Worm (Caenorhabditis elegans) whole organism, L4 larva: ENCODE results near the gene ddx-15.
A peak's percentile ranks its signal among the peaks of the same experiment; 100 is the strongest.

Experiments
- D1046.2 ChIP-seq: fragments of 200-800 bp; sonication (Bioruptor generic); IDR thresholded peaks from 2 replicates; pipeline ENCODE4 v1.3.6; 2022; ENCODE audit warnings: missing genetic modification characterization, missing compliant biosample characterization
- F10B5.3 ChIP-seq: sonication (generic microtip); optimal IDR thresholded peaks from 2 replicates; lab custom pipeline; 2016; ENCODE audit warnings: mild to moderate bottlenecking, missing genetic modification characterization, missing compliant biosample characterization
- F44E2.7 ChIP-seq: fragments of 200-800 bp; sonication (Bioruptor generic); IDR thresholded peaks from 2 replicates; pipeline ENCODE4 v2.1.2; 2022; ENCODE audit warnings: missing genetic modification characterization, missing compliant biosample characterization
- T20F7.1 ChIP-seq: fragments of 200-800 bp; sonication (Bioruptor generic); optimal IDR thresholded peaks from 2 replicates; lab custom pipeline; 2018; ENCODE audit warnings: mild to moderate bottlenecking, missing genetic modification characterization, missing compliant biosample characterization
- Y105C5A.15 ChIP-seq: fragments of 200-800 bp; sonication (Bioruptor generic); IDR thresholded peaks from 2 replicates; pipeline ENCODE4 v1.3.6; 2022; ENCODE audit warnings: missing genetic modification characterization, missing compliant biosample characterization
- ZK337.2 ChIP-seq: fragments of 200-800 bp; sonication (Bioruptor generic); IDR thresholded peaks from 2 replicates; pipeline ENCODE4 v1.3.6; 2022; ENCODE audit warnings: missing genetic modification reagents, missing genetic modification characterization, missing compliant biosample characterization
- aha-1 ChIP-seq: fragments of 150-350 bp; peaks from one replicate; lab custom pipeline; 2014; ENCODE audit warnings: missing biosample characterization, missing genetic modification characterization
- aly-2 ChIP-seq: sonication (generic microtip); optimal IDR thresholded peaks from 2 replicates; lab custom pipeline; 2018; ENCODE audit warnings: missing biosample characterization, missing genetic modification characterization
- arid-1 ChIP-seq: fragments of 200-800 bp; sonication (Bioruptor generic); conservative IDR thresholded peaks from 2 replicates; pipeline ENCODE4 v1.3.6; 2022; ENCODE audit warnings: missing genetic modification reagents, missing genetic modification characterization, missing compliant biosample characterization
- ceh-20 ChIP-seq: fragments of 200-800 bp; sonication (Bioruptor generic); IDR thresholded peaks from 2 replicates; pipeline ENCODE4 v1.3.6; 2022; ENCODE audit warnings: missing genetic modification reagents, missing genetic modification characterization, missing compliant biosample characterization
- ceh-32 ChIP-seq: sonication (generic microtip); optimal IDR thresholded peaks from 2 replicates; lab custom pipeline; 2016; ENCODE audit warnings: mild to moderate bottlenecking, missing genetic modification characterization, missing compliant biosample characterization; ENCODE audit not compliant: poor library complexity
- ceh-44 ChIP-seq: fragments of 200-800 bp; sonication (Bioruptor generic); IDR thresholded peaks from 2 replicates; pipeline ENCODE4 v1.3.6; 2022; ENCODE audit warnings: missing genetic modification reagents, missing genetic modification characterization, missing compliant biosample characterization
- ceh-62 ChIP-seq: sonication (generic microtip); optimal IDR thresholded peaks from 2 replicates; lab custom pipeline; 2017; ENCODE audit warnings: missing biosample characterization, missing genetic modification characterization
- ceh-82 ChIP-seq: sonication (generic microtip); optimal IDR thresholded peaks from 2 replicates; lab custom pipeline; 2017; ENCODE audit warnings: missing biosample characterization, missing genetic modification characterization
- ces-1 ChIP-seq: fragments of 150-350 bp; sonication (generic microtip); optimal IDR thresholded peaks from 4 replicates; lab custom pipeline; 2014; ENCODE audit warnings: missing biosample characterization, missing genetic modification reagents, missing genetic modification characterization
- cey-2 ChIP-seq: sonication (generic microtip); optimal IDR thresholded peaks from 3 replicates; lab custom pipeline; 2017; ENCODE audit warnings: missing genetic modification characterization, mild to moderate bottlenecking, missing compliant biosample characterization, antibody characterized with exemption, borderline replicate concordance; ENCODE audit not compliant: insufficient read depth
- daf-12 ChIP-seq: fragments of 150-350 bp; optimal IDR thresholded peaks from 2 replicates; lab custom pipeline; 2014; ENCODE audit warnings: missing biosample characterization, missing genetic modification reagents, missing genetic modification characterization
- daf-16 ChIP-seq, 3 experiments: sonication (generic microtip); optimal IDR thresholded peaks; 2 replicates each; lab custom pipeline; 2016 to 2017; ENCODE audit warnings: missing genetic modification characterization in 3 of 3, missing genetic modification reagents in 3 of 3, mild to moderate bottlenecking in 2 of 3, missing compliant biosample characterization in 2 of 3, missing biosample characterization in 1 of 3, moderate library complexity in 1 of 3
- daf-8 ChIP-seq: fragments of 200-800 bp; sonication (Bioruptor generic); IDR thresholded peaks from 2 replicates; pipeline ENCODE4 v1.3.6; 2022; ENCODE audit warnings: missing genetic modification characterization, missing compliant biosample characterization
- dmd-6 ChIP-seq: fragments of 200-800 bp; sonication (Bioruptor generic); IDR thresholded peaks from 2 replicates; pipeline ENCODE4 v1.3.6; 2022; ENCODE audit warnings: missing genetic modification reagents, missing genetic modification characterization, missing compliant biosample characterization
- gei-8 ChIP-seq: fragments of 200-800 bp; sonication (Bioruptor generic); optimal IDR thresholded peaks from 2 replicates; lab custom pipeline; 2018; ENCODE audit warnings: mild to moderate bottlenecking, missing genetic modification characterization, missing compliant biosample characterization
- hlh-11 ChIP-seq: fragments of 200-800 bp; sonication (Bioruptor generic); optimal IDR thresholded peaks from 2 replicates; lab custom pipeline; 2018; ENCODE audit warnings: mild to moderate bottlenecking, missing genetic modification characterization, missing compliant biosample characterization
- hlh-30 ChIP-seq: sonication (generic microtip); optimal IDR thresholded peaks from 2 replicates; lab custom pipeline; 2017; ENCODE audit warnings: antibody characterized with exemption, mild to moderate bottlenecking, missing genetic modification characterization, missing compliant biosample characterization; ENCODE audit not compliant: insufficient read depth
- lin-1 ChIP-seq: fragments of 200-800 bp; sonication (Bioruptor generic); IDR thresholded peaks from 2 replicates; pipeline ENCODE4 v1.3.6; 2022; ENCODE audit warnings: missing genetic modification reagents, missing genetic modification characterization, missing compliant biosample characterization
- lin-15B ChIP-seq: fragments of 150-350 bp; sonication (generic microtip); optimal IDR thresholded peaks from 3 replicates; lab custom pipeline; 2014; ENCODE audit warnings: missing biosample characterization, missing genetic modification characterization
- madf-9 ChIP-seq: fragments of 200-800 bp; sonication (Bioruptor generic); conservative IDR thresholded peaks from 2 replicates; pipeline ENCODE4 v1.3.6; 2022; ENCODE audit warnings: missing genetic modification reagents, missing genetic modification characterization, missing compliant biosample characterization
- mdl-1 ChIP-seq, 2 experiments: fragments of 150-350 bp in 1 of 2; sonication (generic microtip) in 1 of 2; optimal IDR thresholded peaks; 2 replicates each; lab custom pipeline; 2014 to 2017; ENCODE audit warnings: missing biosample characterization in 2 of 2, missing genetic modification characterization in 2 of 2
- mdt-29 ChIP-seq: fragments of 200-800 bp; sonication (Bioruptor generic); IDR thresholded peaks from 2 replicates; pipeline ENCODE4 v1.3.6; 2022; ENCODE audit warnings: missing genetic modification reagents, missing genetic modification characterization, missing compliant biosample characterization
- mep-1 ChIP-seq: fragments of 150-350 bp; sonication (generic microtip); optimal IDR thresholded peaks from 3 replicates; lab custom pipeline; 2014; ENCODE audit warnings: missing biosample characterization, missing genetic modification characterization
- mxl-3 ChIP-seq: fragments of 200-800 bp; sonication (Bioruptor generic); optimal IDR thresholded peaks from 2 replicates; lab custom pipeline; 2018; ENCODE audit warnings: mild to moderate bottlenecking, missing genetic modification characterization, missing compliant biosample characterization
- nhr-10 ChIP-seq: fragments of 150-350 bp; optimal IDR thresholded peaks from 2 replicates; lab custom pipeline; 2014; ENCODE audit warnings: missing biosample characterization, missing genetic modification characterization
- nhr-102 ChIP-seq: sonication (generic microtip); optimal IDR thresholded peaks from 2 replicates; lab custom pipeline; 2016; ENCODE audit warnings: mild to moderate bottlenecking, missing genetic modification characterization, moderate library complexity, missing compliant biosample characterization
- nhr-237 ChIP-seq: sonication (generic microtip); optimal IDR thresholded peaks from 2 replicates; lab custom pipeline; 2017; ENCODE audit warnings: missing biosample characterization, missing genetic modification characterization
- nhr-28 ChIP-seq: fragments of 150-350 bp; optimal IDR thresholded peaks from 2 replicates; lab custom pipeline; 2014; ENCODE audit warnings: missing biosample characterization, missing genetic modification characterization
- nhr-41 ChIP-seq: fragments of 200-800 bp; sonication (Bioruptor generic); IDR thresholded peaks from 2 replicates; pipeline ENCODE4 v1.3.6; 2022; ENCODE audit warnings: missing genetic modification reagents, missing genetic modification characterization, missing compliant biosample characterization
- nhr-48 ChIP-seq: sonication (generic microtip); optimal IDR thresholded peaks from 2 replicates; lab custom pipeline; 2016; ENCODE audit warnings: mild to moderate bottlenecking, missing genetic modification characterization, missing compliant biosample characterization
- nhr-6 ChIP-seq: fragments of 150-350 bp; optimal IDR thresholded peaks from 2 replicates; lab custom pipeline; 2014; ENCODE audit warnings: missing biosample characterization, missing genetic modification characterization
- nhr-77 ChIP-seq: fragments of 150-350 bp; optimal IDR thresholded peaks from 2 replicates; lab custom pipeline; 2014; ENCODE audit warnings: missing biosample characterization, missing genetic modification characterization
- pha-4 ChIP-seq, 2 experiments: fragments of 150-350 bp in 1 of 2; fragments of 200-800 bp in 1 of 2; sonication (Bioruptor generic) in 1 of 2; IDR thresholded peaks in 1 of 2; optimal IDR thresholded peaks in 1 of 2; 2 replicates each; pipeline versions ENCODE4 v1.3.6 to Lab custom; 2014 to 2022; ENCODE audit warnings: missing genetic modification characterization in 2 of 2, missing genetic modification reagents in 2 of 2, missing biosample characterization in 1 of 2, missing compliant biosample characterization in 1 of 2
- php-3 ChIP-seq: fragments of 200-800 bp; sonication (Bioruptor generic); IDR thresholded peaks from 2 replicates; pipeline ENCODE4 v1.3.6; 2022; ENCODE audit warnings: missing genetic modification reagents, missing genetic modification characterization, missing compliant biosample characterization
- saeg-2 ChIP-seq: fragments of 200-800 bp; sonication (Bioruptor generic); IDR thresholded peaks from 2 replicates; pipeline ENCODE4 v1.3.6; 2022; ENCODE audit warnings: missing genetic modification reagents, missing genetic modification characterization, missing compliant biosample characterization
- sdz-12 ChIP-seq: fragments of 200-800 bp; sonication (Bioruptor generic); optimal IDR thresholded peaks from 2 replicates; lab custom pipeline; 2018; ENCODE audit warnings: mild to moderate bottlenecking, missing genetic modification characterization, missing compliant biosample characterization
- spr-1 ChIP-seq: sonication (generic microtip); optimal IDR thresholded peaks from 2 replicates; lab custom pipeline; 2016; ENCODE audit warnings: mild to moderate bottlenecking, missing genetic modification characterization, missing compliant biosample characterization
- spr-3 ChIP-seq: fragments of 200-800 bp; sonication (Bioruptor generic); optimal IDR thresholded peaks from 2 replicates; lab custom pipeline; 2018; ENCODE audit warnings: mild to moderate bottlenecking, missing genetic modification characterization, missing compliant biosample characterization
- unc-62 ChIP-seq, 3 experiments: fragments of 150-350 bp in 1 of 3; sonication (generic microtip); optimal IDR thresholded peaks in 2 of 3; peaks in 1 of 3; 1 replicate in 1 of 3; 2 replicates in 2 of 3; lab custom pipeline; 2014 to 2017; ENCODE audit warnings: missing biosample characterization in 3 of 3, missing genetic modification characterization in 3 of 3, missing genetic modification reagents in 3 of 3, missing genotype in 1 of 3
- ztf-11 ChIP-seq: fragments of 150-350 bp; optimal IDR thresholded peaks from 2 replicates; lab custom pipeline; 2014; ENCODE audit warnings: missing biosample characterization, missing genetic modification characterization
- ztf-7 ChIP-seq: fragments of 150-350 bp; optimal IDR thresholded peaks from 2 replicates; lab custom pipeline; 2014; ENCODE audit warnings: missing biosample characterization, missing genetic modification characterization

The ddx-15 gene

ce11 chrIII:5553098-5553497 lies 38.4 kb downstream of the ddx-15 start (continued):
- TF ChIP-seq nhr-77 (tag; lab: Kevin White, UChicago), result peak; percentile 55
- no peak for TF ChIP-seq ceh-82 (tag; lab: Kevin White, UChicago)
- no peak for TF ChIP-seq ceh-44
- TF ChIP-seq nhr-41, result no peak
- no peak for TF ChIP-seq ces-1
- no peak for TF ChIP-seq madf-9 (GFP tag; lab: Robert Waterston, UW)
- TF ChIP-seq mdt-29 (GFP tag; lab: Robert Waterston, UW), result peak; percentile 80; the same call in 1 of the 2 replicates
- TF ChIP-seq hlh-11 (tag; lab: Kevin White, UChicago), result peak; percentile 77
- no peak for TF ChIP-seq aha-1 (tag; lab: Kevin White, UChicago)
- TF ChIP-seq ceh-20, result peak; percentile 31; the same call in 1 of the 2 replicates
- TF ChIP-seq unc-62 (GFP tag; optimal IDR thresholded peaks at IDR 0.05 in 1 of 2; lab: Kevin White, UChicago), result peak; percentile 5 to 26
- no peak for TF ChIP-seq unc-62 (tag; optimal IDR thresholded peaks at IDR 0.05; lab: Kevin White, UChicago)
- TF ChIP-seq nhr-10 (tag; lab: Kevin White, UChicago), result no peak
- TF ChIP-seq spr-3 (GFP tag; lab: Kevin White, UChicago), result no peak
- no peak for TF ChIP-seq Y105C5A.15 (GFP tag; lab: Robert Waterston, UW)
- no peak for TF ChIP-seq arid-1 (GFP tag; lab: Robert Waterston, UW)
- 0 out of 2 replicates have a peak, but pooled peaks have one; percentile 23 for TF ChIP-seq pha-4 (GFP tag; IDR thresholded peaks at IDR 0.05; lab: Robert Waterston, UW)
- no peak for TF ChIP-seq pha-4 (tag; optimal IDR thresholded peaks at IDR 0.05; lab: Kevin White, UChicago)
- no peak for TF ChIP-seq D1046.2
- TF ChIP-seq nhr-102 (tag; lab: Kevin White, UChicago), result peak; percentile 64
- no peak for TF ChIP-seq daf-8 (GFP tag; lab: Robert Waterston, UW)
- no peak for TF ChIP-seq F10B5.3 (tag; lab: Kevin White, UChicago)
- TF ChIP-seq ceh-32 (tag; lab: Kevin White, UChicago), result no peak
- no peak for TF ChIP-seq daf-12 (tag; lab: Kevin White, UChicago)
- TF ChIP-seq hlh-30 (tag; lab: Kevin White, UChicago), result peak; percentile 44
- TF ChIP-seq ZK337.2 (GFP tag; lab: Robert Waterston, UW), result no peak
- peak; percentile 70 for TF ChIP-seq nhr-28 (tag; lab: Kevin White, UChicago)
- TF ChIP-seq cey-2, result no peak
- no peak for TF ChIP-seq sdz-12 (GFP tag; lab: Kevin White, UChicago)

ce11 chrIII:5552072-5552667 lies 39.3 kb downstream of the ddx-15 start, which contains the start of gene F09F7.6:
F09F7.6 (minus strand) TSS chrIII:5552135.
- TF ChIP-seq lin-1 (GFP tag; lab: Robert Waterston, UW), result no peak
- peak; percentile 9 for TF ChIP-seq T20F7.1 (GFP tag; lab: Kevin White, UChicago)
- peak; percentile 77 to 80 for TF ChIP-seq daf-16 (GFP tag; optimal IDR thresholded peaks at IDR 0.05; lab: Kevin White, UChicago)
- TF ChIP-seq daf-16 (tag; optimal IDR thresholded peaks at IDR 0.05; lab: Kevin White, UChicago), result peak; percentile 93
- no peak for TF ChIP-seq Y105C5A.15 (GFP tag; lab: Robert Waterston, UW)
- TF ChIP-seq unc-62 (GFP tag; optimal IDR thresholded peaks at IDR 0.05 in 1 of 2; lab: Kevin White, UChicago), result peak in 1 of 2 experiments; percentile 96
- TF ChIP-seq unc-62 (tag; optimal IDR thresholded peaks at IDR 0.05; lab: Kevin White, UChicago), result no peak
- peak; percentile 13 for TF ChIP-seq ztf-7 (tag; lab: Kevin White, UChicago)
- no peak for TF ChIP-seq nhr-237 (tag; lab: Kevin White, UChicago)
- TF ChIP-seq dmd-6, result peak; percentile 81
- no peak for TF ChIP-seq php-3 (GFP tag; lab: Robert Waterston, UW)
- peak; percentile 71 for TF ChIP-seq mep-1 (tag; lab: Kevin White, UChicago)
- TF ChIP-seq nhr-48 (tag; lab: Kevin White, UChicago), result peak; percentile 33
- no peak for TF ChIP-seq arid-1 (GFP tag; lab: Robert Waterston, UW)
- TF ChIP-seq gei-8, result no peak
- TF ChIP-seq nhr-77 (tag; lab: Kevin White, UChicago), result peak; percentile 84
- TF ChIP-seq F44E2.7 (GFP tag; lab: Robert Waterston, UW), result no peak
- no peak for TF ChIP-seq saeg-2 (GFP tag; lab: Robert Waterston, UW)
- peak; percentile 59; the same call in 1 of the 2 replicates for TF ChIP-seq ceh-20
- no peak for TF ChIP-seq spr-1 (tag; lab: Kevin White, UChicago)
- no peak for TF ChIP-seq ztf-11 (tag; lab: Kevin White, UChicago)
- peak; percentile 82 to 94 for TF ChIP-seq mdl-1 (tag; optimal IDR thresholded peaks at IDR 0.05; lab: Kevin White, UChicago)
- TF ChIP-seq mxl-3, result peak; percentile 68
- TF ChIP-seq ceh-82 (tag; lab: Kevin White, UChicago), result no peak
- TF ChIP-seq aly-2 (tag; lab: Kevin White, UChicago), result no peak
- no peak for TF ChIP-seq spr-3 (GFP tag; lab: Kevin White, UChicago)
- TF ChIP-seq ceh-62, result no peak
- TF ChIP-seq nhr-41, result no peak
- peak; percentile 38 for TF ChIP-seq nhr-6 (tag; lab: Kevin White, UChicago)
- TF ChIP-seq lin-15B (tag; lab: Kevin White, UChicago), result no peak
